Fruit fly (Drosophila melanogaster) S2 (cell line): Measurements from ENCODE around the gene Kap3.

Experiments
- CG8478 ChIP-seq: fragments of >200 bp; optimal IDR thresholded peaks from 2 replicates; lab custom pipeline; 2018
- CTCF ChIP-seq, 2 experiments: fragments of >200 bp; optimal IDR thresholded peaks; 2 replicates each; lab custom pipeline; 2018

DNA sequence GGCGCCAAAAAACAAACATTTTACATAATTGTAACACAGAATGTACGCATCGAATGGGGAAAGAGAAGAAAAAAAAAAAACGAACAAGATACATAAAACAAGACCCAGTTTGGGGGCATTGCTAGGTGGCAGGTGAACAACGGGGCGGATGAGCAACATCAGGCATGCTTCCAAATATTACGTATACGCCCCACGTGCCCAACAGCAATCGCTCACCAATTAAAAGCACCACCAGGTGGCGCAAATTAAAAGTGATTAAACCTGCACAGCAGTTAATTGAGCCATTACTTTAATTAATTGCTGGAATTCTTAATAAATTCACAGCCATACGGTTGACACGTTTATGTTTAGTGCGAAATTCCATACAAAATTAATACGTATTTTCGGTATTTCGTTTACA lies 45.6 kb upstream of the Kap3 start:
- TF ChIP-seq CG8478 (no peak), CTCF (optimal IDR thresholded peaks at IDR 0.05; lab: Kevin White, UChicago) (no peak)
